Worm (Caenorhabditis elegans) whole organism, young adult: Measurements from ENCODE around the gene clec-8.

ENCODE experiments used
- F22D6.2 ChIP-seq: sonication (generic microtip); optimal IDR thresholded peaks from 2 replicates; lab custom pipeline; 2016; ENCODE audit warnings: mild to moderate bottlenecking, missing genetic modification characterization, missing compliant biosample characterization
- F37B4.10 ChIP-seq: fragments of 200-800 bp; sonication (Bioruptor generic); IDR thresholded peaks from 2 replicates; pipeline ENCODE4 v1.3.6; 2022; ENCODE audit warnings: missing genetic modification characterization, missing compliant biosample characterization
- Y67H2A.10 ChIP-seq: fragments of 200-800 bp; sonication (Bioruptor generic); conservative IDR thresholded peaks from 2 replicates; pipeline ENCODE4 v1.3.6; 2022; ENCODE audit warnings: missing genetic modification reagents, missing genetic modification characterization, missing compliant biosample characterization
- ama-1 ChIP-seq, 3 experiments: fragments of 150-350 bp in 1 of 3; sonication (generic microtip) in 2 of 3; optimal IDR thresholded peaks; 2 replicates each; lab custom pipeline; 2014 to 2018; ENCODE audit warnings: missing biosample characterization in 2 of 3, missing genetic modification characterization in 2 of 3, missing genetic modification reagents in 2 of 3
- ceh-27 ChIP-seq: fragments of 200-800 bp; sonication (Bioruptor generic); optimal IDR thresholded peaks from 2 replicates; lab custom pipeline; 2018; ENCODE audit warnings: mild to moderate bottlenecking, missing genetic modification characterization, moderate library complexity, missing compliant biosample characterization
- ceh-91 ChIP-seq: fragments of 200-800 bp; sonication (Bioruptor generic); IDR thresholded peaks from 2 replicates; pipeline ENCODE4 v1.3.6; 2022; ENCODE audit warnings: missing genetic modification reagents, missing genetic modification characterization, missing compliant biosample characterization
- egl-18 ChIP-seq: fragments of 200-800 bp; sonication (Bioruptor generic); IDR thresholded peaks from 2 replicates; pipeline ENCODE4 v1.3.6; 2022; ENCODE audit warnings: missing genetic modification reagents, missing genetic modification characterization, missing compliant biosample characterization
- ekl-4 ChIP-seq: fragments of 200-800 bp; sonication (Bioruptor generic); IDR thresholded peaks from 2 replicates; pipeline ENCODE4 v1.3.6; 2022; ENCODE audit warnings: missing genetic modification reagents, missing genetic modification characterization, missing compliant biosample characterization
- hlh-12 ChIP-seq: sonication (generic microtip); optimal IDR thresholded peaks from 2 replicates; lab custom pipeline; 2016; ENCODE audit warnings: missing genetic modification characterization, missing compliant biosample characterization
- hmg-1.2 ChIP-seq: fragments of 200-800 bp; sonication (Bioruptor generic); IDR thresholded peaks from 2 replicates; pipeline ENCODE4 v1.3.6; 2022; ENCODE audit warnings: missing genetic modification reagents, missing genetic modification characterization, missing compliant biosample characterization
- lin-35 ChIP-seq, 3 experiments: fragments of 150-350 bp in 2 of 3; sonication (generic microtip) in 1 of 3; optimal IDR thresholded peaks; 2 replicates each; lab custom pipeline; 2014 to 2018; ENCODE audit warnings: missing biosample characterization in 3 of 3, missing genetic modification characterization in 3 of 3, missing genetic modification reagents in 3 of 3
- rec-8 ChIP-seq, 2 experiments: sonication (generic microtip); optimal IDR thresholded peaks; 2 replicates each; lab custom pipeline; 2016; ENCODE audit warnings: mild to moderate bottlenecking in 2 of 2, missing genetic modification characterization in 2 of 2, missing genetic modification reagents in 2 of 2, missing genotype in 2 of 2, missing biosample characterization in 1 of 2, missing compliant biosample characterization in 1 of 2, moderate library complexity in 1 of 2
- snpc-3.4 ChIP-seq: sonication (generic microtip); optimal IDR thresholded peaks from 2 replicates; lab custom pipeline; 2017; ENCODE audit warnings: missing genetic modification characterization, mild to moderate bottlenecking, missing compliant biosample characterization, antibody characterized with exemption, moderate library complexity, missing genotype, missing genetic modification reagents
- snpc-4 ChIP-seq, 5 experiments: fragments of 150-350 bp in 1 of 5; sonication (generic microtip) in 4 of 5; optimal IDR thresholded peaks; 2 replicates each; lab custom pipeline; 2014 to 2018; ENCODE audit warnings: missing genetic modification characterization in 5 of 5, missing biosample characterization in 3 of 5, antibody characterized with exemption in 2 of 5, mild to moderate bottlenecking in 2 of 5, missing compliant biosample characterization in 2 of 5, missing genotype in 2 of 5, moderate library complexity in 2 of 5, missing genetic modification reagents in 1 of 5

- TF ChIP-seq snpc-3.4 (no peak), egl-18 (GFP tag; lab: Robert Waterston, UW) (no peak), ceh-91 (GFP tag; lab: Robert Waterston, UW) (no peak), ceh-27 (GFP tag; lab: Kevin White, UChicago) (no peak), F37B4.10 (GFP tag; lab: Robert Waterston, UW) (no peak), lin-35 (GFP tag; optimal IDR thresholded peaks at IDR 0.05; lab: Kevin White, UChicago) (no peak), hlh-12 (no peak), Y67H2A.10 (no peak), rec-8 (tag; optimal IDR thresholded peaks at IDR 0.05; lab: Kevin White, UChicago) (no peak), ekl-4 (GFP tag; lab: Robert Waterston, UW) (no peak), F22D6.2 (tag; lab: Kevin White, UChicago) (no peak), ama-1 (optimal IDR thresholded peaks at IDR 0.05; lab: Kevin White, UChicago) (no peak), ama-1 (GFP tag; optimal IDR thresholded peaks at IDR 0.05; lab: Kevin White, UChicago) (no peak), snpc-4 (GFP tag; optimal IDR thresholded peaks at IDR 0.05; lab: Kevin White, UChicago) (no peak), snpc-4 (tag; optimal IDR thresholded peaks at IDR 0.05; lab: Kevin White, UChicago) (no peak), hmg-1.2 (no peak)
Measured at ce11 chrII:12580952-12581351, 3.1 kb upstream of the clec-8 start, which contains the start of gene clec-4.
